Fruit fly (Drosophila melanogaster): ENCODE data around the gene rump.

Gene rump

DNA sequence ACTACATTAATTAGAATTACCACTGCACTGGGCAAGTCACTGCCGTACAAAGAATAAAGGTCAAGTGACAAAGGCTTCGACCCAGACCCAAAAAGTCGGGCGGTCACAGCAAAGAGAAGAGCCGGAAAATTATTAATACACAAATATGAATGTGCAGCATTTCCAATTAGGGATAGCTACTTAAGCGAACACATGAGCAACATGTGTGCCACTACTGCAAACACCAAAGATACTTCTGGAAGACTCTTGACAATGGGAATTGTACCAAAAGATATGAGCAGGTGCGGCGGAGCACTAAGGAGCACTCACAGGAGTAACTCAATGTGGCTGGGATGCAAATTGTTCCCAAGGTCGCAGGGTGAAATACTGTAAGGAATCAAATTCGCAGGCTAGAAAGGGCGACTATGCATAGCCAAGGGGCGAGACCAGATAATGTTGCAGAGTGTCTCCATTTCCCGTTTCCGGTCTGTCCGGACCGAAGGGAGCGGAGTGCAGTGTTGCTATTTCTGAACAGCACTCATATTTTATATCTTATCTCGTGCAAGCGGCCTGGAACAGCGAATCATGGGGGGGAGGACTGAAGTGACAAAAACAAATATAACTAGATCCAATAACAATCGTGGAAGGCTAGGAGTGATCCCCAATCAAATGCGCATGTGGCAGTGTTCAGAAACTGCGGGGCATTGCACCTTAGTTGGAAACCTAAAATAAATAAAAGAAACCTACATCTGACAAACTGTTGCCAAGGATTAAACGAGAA lies 6.6 kb downstream of the rump start:
- TF ChIP-seq Max (GFP tag; optimal IDR thresholded peaks at IDR 0.05) = no peak
- no peak for TF ChIP-seq fu2 (GFP tag; optimal IDR thresholded peaks at IDR 0.05)
- no peak for TF ChIP-seq schlank (tag; optimal IDR thresholded peaks at IDR 0.05)
- no peak for TF ChIP-seq CG6175 (GFP tag; IDR thresholded peaks at IDR 0.05)
- no peak for TF ChIP-seq Sry-δ (GFP tag; optimal IDR thresholded peaks at IDR 0.05)
- TF ChIP-seq ci (GFP tag; IDR thresholded peaks at IDR 0.05) = peak; percentile 36; the same call in 1 of the 3 replicates
- TF ChIP-seq ara (GFP tag; IDR thresholded peaks at IDR 0.05) = 0 out of 2 replicates have a peak, but pooled peaks have one; percentile 38
- TF ChIP-seq CG30431 (GFP tag; optimal IDR thresholded peaks at IDR 0.05) = no peak
- no peak for TF ChIP-seq btn (GFP tag; optimal IDR thresholded peaks at IDR 0.05)
- TF ChIP-seq Elba2 (GFP tag; optimal IDR thresholded peaks at IDR 0.05) = no peak
- TF ChIP-seq CG12659 (GFP tag; optimal IDR thresholded peaks at IDR 0.05) = no peak
- TF ChIP-seq CG16813 (GFP tag; IDR thresholded peaks at IDR 0.05; ENCODE audit: partially characterized antibody) = no peak
- no peak for TF ChIP-seq otp (GFP tag; IDR thresholded peaks at IDR 0.05)
- TF ChIP-seq prd (optimal IDR thresholded peaks at IDR 0.05) = no peak
- TF ChIP-seq prd (GFP tag; IDR thresholded peaks at IDR 0.05) = no peak
- no peak for TF ChIP-seq CG14860 (GFP tag; IDR thresholded peaks at IDR 0.05; ENCODE audit: partially characterized antibody)
- no peak for TF ChIP-seq trem (tag; optimal IDR thresholded peaks at IDR 0.05)
- TF ChIP-seq CG1603 (tag; optimal IDR thresholded peaks at IDR 0.05) = peak; percentile 11
- TF ChIP-seq chn (GFP tag; optimal IDR thresholded peaks at IDR 0.05) = no peak
- TF ChIP-seq CG9932 (GFP tag; IDR thresholded peaks at IDR 0.05) = no peak
- no peak for TF ChIP-seq disco-r (GFP tag; optimal IDR thresholded peaks at IDR 0.05)
- TF ChIP-seq Dll (GFP tag; IDR thresholded peaks at IDR 0.05; ENCODE audit: partially characterized antibody) = no peak
- 0 out of 2 replicates have a peak, but pooled peaks have one; percentile 27 for TF ChIP-seq chm (GFP tag; IDR thresholded peaks at IDR 0.05)
- TF ChIP-seq lov (optimal IDR thresholded peaks at IDR 0.05) = no peak
- 0 out of 3 replicates have a peak, but pooled peaks have one; percentile 23 for TF ChIP-seq lov (GFP tag; IDR thresholded peaks at IDR 0.05)
- TF ChIP-seq Awh (GFP tag; IDR thresholded peaks at IDR 0.05) = no peak
- peak; percentile 3 for TF ChIP-seq HHEX (GFP tag; optimal IDR thresholded peaks at IDR 0.05)
- TF ChIP-seq jumu (GFP tag; optimal IDR thresholded peaks at IDR 0.05) = no peak
- no peak for TF ChIP-seq Chrac-16 (GFP tag; optimal IDR thresholded peaks at IDR 0.05)
- TF ChIP-seq CG6689 (GFP tag; IDR thresholded peaks at IDR 0.05) = no peak
- no peak for TF ChIP-seq zfh2 (GFP tag; optimal IDR thresholded peaks at IDR 0.05)
- no peak for TF ChIP-seq sqz (GFP tag; optimal IDR thresholded peaks at IDR 0.05)
- TF ChIP-seq insv (GFP tag; optimal IDR thresholded peaks at IDR 0.05) = peak in 1 of 2 experiments; percentile 37
- no peak for TF ChIP-seq jing (GFP tag; optimal IDR thresholded peaks at IDR 0.05)
- TF ChIP-seq Sox102F (GFP tag; optimal IDR thresholded peaks at IDR 0.05) = no peak
- TF ChIP-seq Med (GFP tag) = peak; percentile 7
- TF ChIP-seq CG31388 (GFP tag; optimal IDR thresholded peaks at IDR 0.05) = no peak
- TF ChIP-seq dysf (GFP tag; IDR thresholded peaks at IDR 0.05) = no peak; the same call in 2 of the 3 replicates
- TF ChIP-seq hth (optimal IDR thresholded peaks at IDR 0.05) = no peak
- no peak for TF ChIP-seq Myb (GFP tag; optimal IDR thresholded peaks at IDR 0.05)
- TF ChIP-seq eyg (GFP tag; optimal IDR thresholded peaks at IDR 0.05) = no peak
- peak; percentile 15 for TF ChIP-seq wek (GFP tag; optimal IDR thresholded peaks at IDR 0.05)
- no peak for TF ChIP-seq CG8281 (tag; optimal IDR thresholded peaks at IDR 0.05)
- no peak for TF ChIP-seq CG9797 (GFP tag; optimal IDR thresholded peaks at IDR 0.05)
- no peak for TF ChIP-seq lola (GFP tag; optimal IDR thresholded peaks at IDR 0.05)
- TF ChIP-seq CG6683 (GFP tag; optimal IDR thresholded peaks at IDR 0.05) = no peak
- TF ChIP-seq caup (GFP tag; optimal IDR thresholded peaks at IDR 0.05; ENCODE audit: severe bottlenecking) = no peak
- TF ChIP-seq fd64A (GFP tag; optimal IDR thresholded peaks at IDR 0.05) = no peak
- TF ChIP-seq CG6765 (GFP tag; optimal IDR thresholded peaks at IDR 0.05) = no peak
- TF ChIP-seq CG9817 (tag; optimal IDR thresholded peaks at IDR 0.05) = no peak
